Fruit fly (Drosophila melanogaster): ENCODE results near the gene nej.

The nej gene

dm6 chrX:9658865-9659339, 28.0 kb downstream of the nej start, which contains the start of gene Ptpmeg2 (continued):
- TF ChIP-seq B-H2 (GFP tag; optimal IDR thresholded peaks at IDR 0.05) (peak; percentile 64), mirr (GFP tag; optimal IDR thresholded peaks at IDR 0.05) (peak; percentile 63), Nf-YC (tag; optimal IDR thresholded peaks at IDR 0.05) (peak; percentile 43), CG15269 (tag; optimal IDR thresholded peaks at IDR 0.05) (peak; percentile 67), Atf6 (GFP tag; IDR thresholded peaks at IDR 0.05) (0 out of 2 replicates have a peak, but pooled peaks have one; percentile 34), CG7839 (tag; optimal IDR thresholded peaks at IDR 0.05) (peak; percentile 60), ap (GFP tag; IDR thresholded peaks at IDR 0.05) (no peak), Vsx1 (GFP tag; optimal IDR thresholded peaks at IDR 0.05) (no peak), CG17186 (GFP tag; optimal IDR thresholded peaks at IDR 0.05) (peak; percentile 54), CG10431 (GFP tag; optimal IDR thresholded peaks at IDR 0.05) (peak; percentile 49), otp (GFP tag; IDR thresholded peaks at IDR 0.05) (peak; percentile 71), CG9817 (tag; optimal IDR thresholded peaks at IDR 0.05) (peak; percentile 48), CG10267 (tag; optimal IDR thresholded peaks at IDR 0.05) (peak; percentile 77), CG10565 (GFP tag; optimal IDR thresholded peaks at IDR 0.05) (no peak), CG1024 (GFP tag; IDR thresholded peaks at IDR 0.05) (no peak), Lim3 (GFP tag; IDR thresholded peaks at IDR 0.05) (no peak), MTF-1 (GFP tag; optimal IDR thresholded peaks at IDR 0.05; ENCODE audit: borderline replicate concordance) (peak; percentile 52), ftz-f1 (GFP tag; optimal IDR thresholded peaks at IDR 0.05) (peak; percentile 29), Nf-YA (GFP tag; IDR thresholded peaks at IDR 0.05) (no peak), Sry-β (GFP tag; optimal IDR thresholded peaks at IDR 0.05) (no peak), zf30C (GFP tag; optimal IDR thresholded peaks at IDR 0.05) (no peak), CoRest (tag; optimal IDR thresholded peaks at IDR 0.05) (peak; percentile 61), dan (GFP tag; IDR thresholded peaks at IDR 0.05) (no peak), CG32767 (GFP tag; IDR thresholded peaks at IDR 0.05) (no peak), Gsc (GFP tag; IDR thresholded peaks at IDR 0.05) (no peak), CG3065 (GFP tag; optimal IDR thresholded peaks at IDR 0.05) (peak; percentile 23), Rfx (GFP tag; IDR thresholded peaks at IDR 0.05) (peak; percentile 88), tx (GFP tag; optimal IDR thresholded peaks at IDR 0.05) (no peak), CG13296 (GFP tag; optimal IDR thresholded peaks at IDR 0.05) (peak; percentile 48), pnt (GFP tag; optimal IDR thresholded peaks at IDR 0.05) (peak; percentile 41), sens-2 (GFP tag; IDR thresholded peaks at IDR 0.05) (0 out of 2 replicates have a peak, but pooled peaks have one; percentile 11), hb (GFP tag; IDR thresholded peaks at IDR 0.05; ENCODE audit: partially characterized antibody) (peak; percentile 83; the same call in 2 of the 3 replicates), CG42726 (GFP tag; IDR thresholded peaks at IDR 0.05; ENCODE audit: partially characterized antibody) (peak; percentile 96), nerfin-2 (GFP tag; IDR thresholded peaks at IDR 0.05; ENCODE audit: partially characterized antibody) (peak; percentile 74), CG12155 (GFP tag; optimal IDR thresholded peaks at IDR 0.05) (peak; percentile 62), Awh (GFP tag; IDR thresholded peaks at IDR 0.05) (0 out of 2 replicates have a peak, but pooled peaks have one; percentile 32), slou (GFP tag; optimal IDR thresholded peaks at IDR 0.05) (peak; percentile 33), Hr78 (GFP tag; optimal IDR thresholded peaks at IDR 0.05) (no peak), sima (GFP tag; optimal IDR thresholded peaks at IDR 0.05) (no peak), ems (GFP tag; optimal IDR thresholded peaks at IDR 0.05) (peak; percentile 43), phol (tag; optimal IDR thresholded peaks at IDR 0.05) (peak; percentile 86), sd (tag; optimal IDR thresholded peaks at IDR 0.05) (no peak), E2f1 (GFP tag; IDR thresholded peaks at IDR 0.05) (peak; percentile 60), CG6854 (GFP tag; optimal IDR thresholded peaks at IDR 0.05) (no peak), CG4360 (GFP tag; IDR thresholded peaks at IDR 0.05) (no peak), Sry-δ (GFP tag; optimal IDR thresholded peaks at IDR 0.05) (peak; percentile 97), Nf-YB (GFP tag; optimal IDR thresholded peaks at IDR 0.05) (peak; percentile 36), dmrt11E (tag; optimal IDR thresholded peaks at IDR 0.05) (peak; percentile 35), CG15601 (tag; optimal IDR thresholded peaks at IDR 0.05) (peak; percentile 35), Jarid2 (GFP tag; optimal IDR thresholded peaks at IDR 0.05) (peak; percentile 18)

Measured in whole organism, embryonic.